Worm (Caenorhabditis elegans) whole organism, L2 larva: ENCODE data around the gene Y1A5A.1.

Experiments
- C34F6.9 ChIP-seq: fragments of 150-350 bp; optimal IDR thresholded peaks from 2 replicates; lab custom pipeline; 2014; ENCODE audit warnings: missing biosample characterization, missing genetic modification characterization
- F13H6.1 ChIP-seq: sonication (generic microtip); optimal IDR thresholded peaks from 2 replicates; lab custom pipeline; 2016; ENCODE audit warnings: missing genetic modification characterization, missing compliant biosample characterization
- R02D3.7 ChIP-seq: fragments of 150-350 bp; optimal IDR thresholded peaks from 2 replicates; lab custom pipeline; 2014; ENCODE audit warnings: missing biosample characterization, missing genetic modification characterization
- Y55F3AM.14 ChIP-seq: fragments of 200-800 bp; sonication (Bioruptor generic); optimal IDR thresholded peaks from 2 replicates; lab custom pipeline; 2018; ENCODE audit warnings: mild to moderate bottlenecking, missing genetic modification characterization, missing compliant biosample characterization
- ZK546.5 ChIP-seq: sonication (generic microtip); optimal IDR thresholded peaks from 2 replicates; lab custom pipeline; 2017; ENCODE audit warnings: missing biosample characterization, missing genetic modification characterization
- aly-2 ChIP-seq: fragments of 150-350 bp; optimal IDR thresholded peaks from 2 replicates; lab custom pipeline; 2014; ENCODE audit warnings: missing biosample characterization, missing genetic modification characterization
- ceh-16 ChIP-seq: fragments of 150-350 bp; optimal IDR thresholded peaks from 2 replicates; lab custom pipeline; 2014; ENCODE audit warnings: missing biosample characterization, missing genetic modification characterization
- ceh-82 ChIP-seq: fragments of 150-350 bp; optimal IDR thresholded peaks from 2 replicates; lab custom pipeline; 2014; ENCODE audit warnings: missing biosample characterization, missing genetic modification characterization
- crh-2 ChIP-seq: sonication (generic microtip); optimal IDR thresholded peaks from 2 replicates; lab custom pipeline; 2017; ENCODE audit warnings: missing biosample characterization, missing genetic modification characterization
- dmd-4 ChIP-seq: sonication (generic microtip); optimal IDR thresholded peaks from 2 replicates; lab custom pipeline; 2017; ENCODE audit warnings: missing biosample characterization, missing genetic modification characterization
- egl-27 ChIP-seq: sonication (generic microtip); optimal IDR thresholded peaks from 3 replicates; lab custom pipeline; 2017; ENCODE audit warnings: missing biosample characterization, missing genetic modification reagents, missing genetic modification characterization
- elt-1 ChIP-seq: fragments of 150-350 bp; optimal IDR thresholded peaks from 2 replicates; lab custom pipeline; 2014; ENCODE audit warnings: missing biosample characterization, missing genetic modification characterization
- elt-3 ChIP-seq: sonication (generic microtip); optimal IDR thresholded peaks from 2 replicates; lab custom pipeline; 2017; ENCODE audit warnings: missing biosample characterization, missing genetic modification characterization
- fos-1 ChIP-seq: fragments of 150-350 bp; optimal IDR thresholded peaks from 2 replicates; lab custom pipeline; 2014; ENCODE audit warnings: missing biosample characterization, missing genetic modification characterization
- gmeb-1 ChIP-seq: fragments of 150-350 bp; optimal IDR thresholded peaks from 2 replicates; lab custom pipeline; 2014; ENCODE audit warnings: missing biosample characterization, missing genetic modification characterization
- lin-39 ChIP-seq: fragments of 150-350 bp; optimal IDR thresholded peaks from 2 replicates; lab custom pipeline; 2014; ENCODE audit warnings: missing biosample characterization, missing genetic modification reagents, missing genetic modification characterization
- lsy-2 ChIP-seq, 2 experiments: fragments of 150-350 bp in 1 of 2; sonication (generic microtip) in 1 of 2; optimal IDR thresholded peaks; 2 replicates each; lab custom pipeline; 2014 to 2017; ENCODE audit warnings: missing biosample characterization in 2 of 2, missing genetic modification characterization in 2 of 2
- mab-5 ChIP-seq: fragments of 150-350 bp; optimal IDR thresholded peaks from 2 replicates; lab custom pipeline; 2014; ENCODE audit warnings: missing biosample characterization, missing genetic modification characterization
- mbf-1 ChIP-seq: sonication (generic microtip); optimal IDR thresholded peaks from 2 replicates; lab custom pipeline; 2017; ENCODE audit warnings: missing biosample characterization, missing genetic modification characterization
- mdl-1 ChIP-seq, 2 experiments: fragments of 150-350 bp in 1 of 2; sonication (generic microtip) in 1 of 2; optimal IDR thresholded peaks; 2 replicates each; lab custom pipeline; 2017; ENCODE audit warnings: missing biosample characterization in 2 of 2, missing genetic modification characterization in 2 of 2
- nhr-12 ChIP-seq: fragments of 150-350 bp; optimal IDR thresholded peaks from 2 replicates; lab custom pipeline; 2014; ENCODE audit warnings: missing biosample characterization, missing genetic modification characterization
- nhr-129 ChIP-seq: fragments of 150-350 bp; optimal IDR thresholded peaks from 2 replicates; lab custom pipeline; 2014; ENCODE audit warnings: missing biosample characterization, missing genetic modification characterization
- nhr-21 ChIP-seq: fragments of 150-350 bp; optimal IDR thresholded peaks from 2 replicates; lab custom pipeline; 2014; ENCODE audit warnings: missing biosample characterization, missing genetic modification characterization
- nhr-23 ChIP-seq: fragments of 150-350 bp; optimal IDR thresholded peaks from 2 replicates; lab custom pipeline; 2014; ENCODE audit warnings: missing biosample characterization, missing genetic modification reagents, missing genetic modification characterization
- nhr-237 ChIP-seq: fragments of 150-350 bp; optimal IDR thresholded peaks from 2 replicates; lab custom pipeline; 2014; ENCODE audit warnings: missing biosample characterization, missing genetic modification characterization
- nhr-25 ChIP-seq: fragments of 150-350 bp; sonication (generic microtip); optimal IDR thresholded peaks from 3 replicates; lab custom pipeline; 2014; ENCODE audit warnings: missing biosample characterization, missing genetic modification characterization
- nhr-6 ChIP-seq: fragments of 150-350 bp; optimal IDR thresholded peaks from 2 replicates; lab custom pipeline; 2014; ENCODE audit warnings: missing biosample characterization, missing genetic modification characterization
- peb-1 ChIP-seq: fragments of 150-350 bp; optimal IDR thresholded peaks from 2 replicates; lab custom pipeline; 2014; ENCODE audit warnings: missing biosample characterization, missing genetic modification characterization
- sem-4 ChIP-seq: fragments of 150-350 bp; optimal IDR thresholded peaks from 2 replicates; lab custom pipeline; 2014; ENCODE audit warnings: missing biosample characterization, missing genetic modification reagents, missing genetic modification characterization
- skn-1 ChIP-seq: sonication (generic microtip); optimal IDR thresholded peaks from 2 replicates; lab custom pipeline; 2017; ENCODE audit warnings: missing biosample characterization, missing genetic modification characterization
- sma-3 ChIP-seq: sonication (generic microtip); optimal IDR thresholded peaks from 2 replicates; lab custom pipeline; 2016; ENCODE audit warnings: missing genetic modification reagents, missing genetic modification characterization, missing compliant biosample characterization
- sma-9 ChIP-seq, 2 experiments: fragments of 150-350 bp in 1 of 2; sonication (generic microtip) in 1 of 2; optimal IDR thresholded peaks; 2 replicates each; lab custom pipeline; 2014 to 2016; ENCODE audit warnings: missing genetic modification characterization in 2 of 2, mild to moderate bottlenecking in 1 of 2, missing biosample characterization in 1 of 2, missing compliant biosample characterization in 1 of 2, missing genetic modification reagents in 1 of 2, moderate library complexity in 1 of 2
- snpc-4 ChIP-seq: fragments of 150-350 bp; optimal IDR thresholded peaks from 2 replicates; lab custom pipeline; 2014; ENCODE audit warnings: missing biosample characterization, missing genetic modification characterization
- unc-39 ChIP-seq: fragments of 150-350 bp; optimal IDR thresholded peaks from 2 replicates; lab custom pipeline; 2014; ENCODE audit warnings: missing biosample characterization, missing genetic modification characterization
- unc-62 ChIP-seq: fragments of 150-350 bp; optimal IDR thresholded peaks from 2 replicates; lab custom pipeline; 2014; ENCODE audit warnings: missing biosample characterization, missing genetic modification reagents, missing genetic modification characterization
- zag-1 ChIP-seq: fragments of 150-350 bp; optimal IDR thresholded peaks from 2 replicates; lab custom pipeline; 2014; ENCODE audit warnings: missing biosample characterization, missing genetic modification characterization
- ztf-1 ChIP-seq: fragments of 200-800 bp; sonication (Bioruptor generic); conservative IDR thresholded peaks from 2 replicates; pipeline ENCODE4 v1.3.6; 2022; ENCODE audit warnings: missing genetic modification characterization, missing compliant biosample characterization

Y1A5A.1 gene

ce11 chrIII:4010168-4010567, 23.7 kb upstream of the Y1A5A.1 start:
- TF ChIP-seq egl-27 (tag; lab: Kevin White, UChicago) (peak; percentile 13), unc-62 (GFP tag; lab: Kevin White, UChicago) (no peak), ceh-16 (tag; lab: Kevin White, UChicago) (peak; percentile 37), gmeb-1 (no peak), nhr-21 (no peak), mab-5 (tag; lab: Kevin White, UChicago) (no peak), fos-1 (tag; lab: Kevin White, UChicago) (peak; percentile 7), dmd-4 (no peak), nhr-23 (tag; lab: Kevin White, UChicago) (no peak), skn-1 (tag; lab: Kevin White, UChicago) (no peak), nhr-129 (tag; lab: Kevin White, UChicago) (peak; percentile 13), ZK546.5 (tag; lab: Kevin White, UChicago) (no peak), aly-2 (no peak), mbf-1 (tag; lab: Kevin White, UChicago) (no peak), nhr-25 (tag; lab: Kevin White, UChicago) (peak; percentile 7), sma-3 (peak; percentile 5), crh-2 (no peak), ztf-1 (GFP tag; lab: Robert Waterston, UW) (no peak), lsy-2 (tag; optimal IDR thresholded peaks at IDR 0.05; lab: Kevin White, UChicago) (peak in 1 of 2 experiments; percentile 43), sem-4 (no peak), sma-9 (GFP tag; optimal IDR thresholded peaks at IDR 0.05; lab: Kevin White, UChicago) (no peak), sma-9 (tag; optimal IDR thresholded peaks at IDR 0.05; lab: Kevin White, UChicago) (no peak)

- TF ChIP-seq unc-39 (tag; lab: Kevin White, UChicago) (no peak), peb-1 (tag; lab: Kevin White, UChicago) (no peak), ceh-82 (tag; lab: Kevin White, UChicago) (no peak), egl-27 (tag; lab: Kevin White, UChicago) (no peak)
Measured at ce11 chrIII:4009181-4009580, 22.7 kb upstream of the Y1A5A.1 start.

- no peak for TF ChIP-seq ceh-16 (tag; lab: Kevin White, UChicago)
- TF ChIP-seq Y55F3AM.14 (GFP tag; lab: Kevin White, UChicago), result no peak
- no peak for TF ChIP-seq mdl-1 (tag; optimal IDR thresholded peaks at IDR 0.05; lab: Kevin White, UChicago)
- no peak for TF ChIP-seq dmd-4
- no peak for TF ChIP-seq F13H6.1
- no peak for TF ChIP-seq peb-1 (tag; lab: Kevin White, UChicago)
- no peak for TF ChIP-seq lin-39 (tag; lab: Kevin White, UChicago)
- no peak for TF ChIP-seq unc-39 (tag; lab: Kevin White, UChicago)
- TF ChIP-seq snpc-4 (tag; lab: Kevin White, UChicago), result no peak
- TF ChIP-seq elt-3 (tag; lab: Kevin White, UChicago), result no peak
- TF ChIP-seq mab-5 (tag; lab: Kevin White, UChicago), result no peak
- no peak for TF ChIP-seq elt-1 (tag; lab: Kevin White, UChicago)
- TF ChIP-seq zag-1, result no peak
- TF ChIP-seq nhr-25 (tag; lab: Kevin White, UChicago), result no peak
- TF ChIP-seq R02D3.7, result no peak
Measured at ce11 chrIII:4007017-4007416, 20.6 kb upstream of the Y1A5A.1 start.

- TF ChIP-seq fos-1 (tag; lab: Kevin White, UChicago) (no peak), F13H6.1 (peak; percentile 29), sma-9 (GFP tag; optimal IDR thresholded peaks at IDR 0.05; lab: Kevin White, UChicago) (peak; percentile 64), sma-9 (tag; optimal IDR thresholded peaks at IDR 0.05; lab: Kevin White, UChicago) (no peak), nhr-6 (tag; lab: Kevin White, UChicago) (no peak), nhr-237 (tag; lab: Kevin White, UChicago) (no peak), nhr-129 (tag; lab: Kevin White, UChicago) (peak; percentile 56), sem-4 (peak; percentile 65), lsy-2 (tag; optimal IDR thresholded peaks at IDR 0.05; lab: Kevin White, UChicago) (peak; percentile 11 to 53), nhr-12 (tag; lab: Kevin White, UChicago) (no peak), nhr-23 (tag; lab: Kevin White, UChicago) (no peak), crh-2 (peak; percentile 0), C34F6.9 (peak; percentile 49), mab-5 (tag; lab: Kevin White, UChicago) (peak; percentile 75)
Measured at ce11 chrIII:4005446-4006192, 19.2 kb upstream of the Y1A5A.1 start, which contains the start of gene pxd-1. TSS of gene pxd-1 (plus strand) at chrIII:4006142.
